Fruit fly (Drosophila melanogaster) S2 (cell line): ENCODE measurements around the gene CG31659.

Experiments
- CG8478 ChIP-seq: fragments of >200 bp; optimal IDR thresholded peaks from 2 replicates; lab custom pipeline; 2018
- CTCF ChIP-seq, 2 experiments: fragments of >200 bp; optimal IDR thresholded peaks; 2 replicates each; lab custom pipeline; 2018

DNA sequence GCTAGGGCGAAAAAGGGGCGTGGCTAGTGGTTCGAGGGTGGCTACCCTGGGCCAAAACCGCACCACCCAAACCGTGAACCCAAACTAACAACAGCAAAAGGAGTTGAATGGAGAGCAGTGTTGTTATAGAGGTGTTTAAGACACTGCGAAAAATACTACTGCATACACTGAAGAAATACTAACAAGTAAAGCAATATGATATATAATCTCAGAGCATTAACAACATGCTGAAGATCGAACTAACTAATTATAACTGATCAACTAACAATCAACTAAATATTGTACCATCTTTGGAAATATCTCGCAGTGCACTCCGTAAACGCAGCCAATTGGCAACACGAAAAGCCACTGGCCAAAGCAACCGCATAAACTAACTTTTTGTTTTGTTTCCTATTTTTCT, 34.0 kb upstream of the CG31659 start:
- TF ChIP-seq CG8478 (lab: Kevin White, UChicago), result no peak
- TF ChIP-seq CTCF (optimal IDR thresholded peaks at IDR 0.05; lab: Kevin White, UChicago), result no peak
